Fruit fly (Drosophila melanogaster): ENCODE measurements around the gene Nnf1b.

The Nnf1b gene

DNA sequence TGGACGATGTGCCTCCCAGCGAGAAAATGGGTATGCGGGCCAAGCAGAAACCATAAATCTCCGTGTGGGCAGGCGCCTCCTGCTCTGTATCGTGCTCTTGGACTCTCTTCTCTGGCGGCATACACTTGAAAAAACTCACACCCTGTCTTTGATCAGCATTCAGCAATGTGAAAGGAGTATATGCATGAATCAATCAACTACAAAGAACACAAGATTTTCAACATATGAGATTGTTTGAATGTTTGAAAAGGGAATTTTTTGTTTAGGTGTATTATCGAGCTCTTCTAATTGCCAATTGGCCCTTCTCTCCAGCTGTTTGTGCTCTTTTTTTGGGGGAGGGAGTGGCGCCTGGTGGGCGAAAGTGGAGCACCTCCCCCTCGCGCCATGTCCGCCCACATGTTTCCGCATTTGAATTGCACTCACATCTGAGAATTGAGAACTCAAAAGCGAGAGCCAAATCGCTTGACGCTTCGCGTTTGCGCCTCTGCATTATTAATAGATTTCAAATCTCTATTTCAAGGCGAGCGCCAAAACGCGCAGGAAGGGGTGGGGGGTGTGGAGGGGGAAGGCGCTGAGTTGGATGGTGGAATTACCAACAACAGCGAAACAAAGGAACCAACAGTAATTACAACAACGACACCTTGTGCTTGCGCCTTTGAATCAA, 35.1 kb downstream of the Nnf1b start (continued):
- peak; percentile 89 for TF ChIP-seq unpg (GFP tag; optimal IDR thresholded peaks at IDR 0.05)
- TF ChIP-seq CG2875 (GFP tag; optimal IDR thresholded peaks at IDR 0.05) = peak; percentile 86
- peak; percentile 88 for TF ChIP-seq CG16863 (GFP tag; optimal IDR thresholded peaks at IDR 0.05)
- peak; percentile 68 for TF ChIP-seq eyg (GFP tag; optimal IDR thresholded peaks at IDR 0.05)
- peak; percentile 58 for TF ChIP-seq ab (GFP tag; optimal IDR thresholded peaks at IDR 0.05)
- TF ChIP-seq HLH3B (GFP tag; IDR thresholded peaks at IDR 0.05) = peak; percentile 90
- TF ChIP-seq Deaf1 (tag; optimal IDR thresholded peaks at IDR 0.05) = peak; percentile 58
- peak; percentile 26 for TF ChIP-seq lbe (GFP tag; optimal IDR thresholded peaks at IDR 0.05)
- peak; percentile 69 for TF ChIP-seq klu (GFP tag; IDR thresholded peaks at IDR 0.05)
- peak; percentile 94 for TF ChIP-seq CG32532 (GFP tag; IDR thresholded peaks at IDR 0.05)
- TF ChIP-seq CG1792 (GFP tag; optimal IDR thresholded peaks at IDR 0.05) = peak; percentile 87
- peak; percentile 83 for TF ChIP-seq Aef1 (GFP tag; IDR thresholded peaks at IDR 0.05)
- peak; percentile 81 for TF ChIP-seq CG18764 (GFP tag; optimal IDR thresholded peaks at IDR 0.05)
- peak; percentile 91 for TF ChIP-seq ase (GFP tag; IDR thresholded peaks at IDR 0.05)
- no peak for TF ChIP-seq Elba2 (GFP tag; optimal IDR thresholded peaks at IDR 0.05)
- TF ChIP-seq aop (GFP tag; IDR thresholded peaks at IDR 0.05) = peak; percentile 67; the same call in 1 of the 2 replicates
- TF ChIP-seq Ptx1 (GFP tag; IDR thresholded peaks at IDR 0.05) = peak; percentile 93
- peak; percentile 88 for TF ChIP-seq Optix (GFP tag; IDR thresholded peaks at IDR 0.05)
- TF ChIP-seq CG6791 (GFP tag; IDR thresholded peaks at IDR 0.05; ENCODE audit: partially characterized antibody) = no peak
- peak; percentile 74 for TF ChIP-seq mirr (GFP tag; optimal IDR thresholded peaks at IDR 0.05)
- no peak for TF ChIP-seq tll (GFP tag; optimal IDR thresholded peaks at IDR 0.05)
- peak; percentile 55 for TF ChIP-seq Mad (GFP tag; optimal IDR thresholded peaks at IDR 0.05)
- TF ChIP-seq Dll (GFP tag; IDR thresholded peaks at IDR 0.05; ENCODE audit: partially characterized antibody) = no peak
- TF ChIP-seq Six4 (GFP tag; optimal IDR thresholded peaks at IDR 0.05) = peak; percentile 80
- TF ChIP-seq gsb (GFP tag; IDR thresholded peaks at IDR 0.05) = peak; percentile 82
- TF ChIP-seq lab (GFP tag; optimal IDR thresholded peaks at IDR 0.05) = peak; percentile 95
- TF ChIP-seq al (GFP tag; IDR thresholded peaks at IDR 0.05) = peak; percentile 84
- peak; percentile 71 for TF ChIP-seq nerfin-1 (tag; optimal IDR thresholded peaks at IDR 0.05)
- TF ChIP-seq Dref (GFP tag; IDR thresholded peaks at IDR 0.05) = peak; percentile 38; the same call in 1 of the 2 replicates
- peak; percentile 88 for TF ChIP-seq CG12219 (GFP tag; optimal IDR thresholded peaks at IDR 0.05)
- peak; percentile 64 for TF ChIP-seq exex (tag; optimal IDR thresholded peaks at IDR 0.05)
- TF ChIP-seq CG31388 (GFP tag; optimal IDR thresholded peaks at IDR 0.05) = peak; percentile 57
- peak; percentile 82 for TF ChIP-seq fd96Cb (tag; optimal IDR thresholded peaks at IDR 0.05)
- TF ChIP-seq CG12659 (GFP tag; optimal IDR thresholded peaks at IDR 0.05) = peak; percentile 92
- TF ChIP-seq Oli (tag; optimal IDR thresholded peaks at IDR 0.05) = peak; percentile 83
- TF ChIP-seq grn (GFP tag; optimal IDR thresholded peaks at IDR 0.05) = no peak
- TF ChIP-seq sim (GFP tag; IDR thresholded peaks at IDR 0.05) = no peak; the same call in none of the 2 replicates
- TF ChIP-seq CG12299 (tag; optimal IDR thresholded peaks at IDR 0.05) = peak; percentile 41
- peak; percentile 88 for TF ChIP-seq CG14667 (GFP tag; IDR thresholded peaks at IDR 0.05)
- TF ChIP-seq Pdp1 (GFP tag; optimal IDR thresholded peaks at IDR 0.05) = peak; percentile 79 to 87
- peak; percentile 52 for TF ChIP-seq CG7987 (GFP tag; optimal IDR thresholded peaks at IDR 0.05)
- peak; percentile 55 for TF ChIP-seq CG14710 (tag; optimal IDR thresholded peaks at IDR 0.05)
- no peak for TF ChIP-seq Hr39 (optimal IDR thresholded peaks at IDR 0.05)
- TF ChIP-seq cas (GFP tag; IDR thresholded peaks at IDR 0.05) = peak; percentile 79
- peak; percentile 87 for TF ChIP-seq crol (GFP tag; IDR thresholded peaks at IDR 0.05)
- peak; percentile 35 for TF ChIP-seq CG14965 (GFP tag; optimal IDR thresholded peaks at IDR 0.05; ENCODE audit: borderline replicate concordance)
- TF ChIP-seq CG32772 (GFP tag; IDR thresholded peaks at IDR 0.05) = peak; percentile 83
- peak; percentile 60 for TF ChIP-seq p53 (GFP tag; optimal IDR thresholded peaks at IDR 0.05)
- TF ChIP-seq HmgZ (tag; optimal IDR thresholded peaks at IDR 0.05) = peak; percentile 83
- peak; percentile 76 for TF ChIP-seq CG11085 (GFP tag; IDR thresholded peaks at IDR 0.05)

Measured in whole organism, embryonic.